Worm (Caenorhabditis elegans) whole organism, L1 larva: ENCODE measurements around the gene nhr-21.

Experiments used
- C04F5.9 ChIP-seq: sonication (generic microtip); optimal IDR thresholded peaks from 2 replicates; lab custom pipeline; 2016; ENCODE audit warnings: missing genetic modification characterization, missing compliant biosample characterization
- C34B4.2 ChIP-seq: sonication (generic microtip); optimal IDR thresholded peaks from 2 replicates; lab custom pipeline; 2017; ENCODE audit warnings: mild to moderate bottlenecking, missing genetic modification characterization, missing compliant biosample characterization
- Y116A8C.19 ChIP-seq: sonication (generic microtip); optimal IDR thresholded peaks from 2 replicates; lab custom pipeline; 2016; ENCODE audit warnings: missing compliant biosample characterization, missing genetic modification characterization, borderline replicate concordance
- ceh-63 ChIP-seq: fragments of 200-800 bp; sonication (Bioruptor generic); optimal IDR thresholded peaks from 2 replicates; lab custom pipeline; 2018; ENCODE audit warnings: mild to moderate bottlenecking, missing genetic modification characterization, missing compliant biosample characterization
- ceh-8 ChIP-seq: fragments of 200-800 bp; sonication (Bioruptor generic); optimal IDR thresholded peaks from 2 replicates; lab custom pipeline; 2018; ENCODE audit warnings: mild to moderate bottlenecking, missing genetic modification characterization, moderate library complexity, missing compliant biosample characterization
- ceh-82 ChIP-seq, 3 experiments: fragments of 150-350 bp in 1 of 3; sonication (generic microtip) in 2 of 3; optimal IDR thresholded peaks; 2 replicates each; lab custom pipeline; 2014 to 2017; ENCODE audit warnings: missing biosample characterization in 3 of 3, missing genetic modification characterization in 3 of 3
- ceh-88 ChIP-seq: fragments of 200-800 bp; sonication (Bioruptor generic); IDR thresholded peaks from 2 replicates; pipeline ENCODE4 v1.3.6; 2022; ENCODE audit warnings: missing genetic modification characterization, missing compliant biosample characterization
- ceh-90 ChIP-seq: sonication (generic microtip); optimal IDR thresholded peaks from 2 replicates; lab custom pipeline; 2016; ENCODE audit warnings: missing genetic modification characterization, missing compliant biosample characterization
- dpl-1 ChIP-seq, 3 experiments: fragments of 150-350 bp in 2 of 3; sonication (generic microtip) in 1 of 3; optimal IDR thresholded peaks; 2 replicates each; lab custom pipeline; 2014 to 2017; ENCODE audit warnings: missing biosample characterization in 3 of 3, missing genetic modification characterization in 3 of 3, missing genetic modification reagents in 3 of 3
- efl-3 ChIP-seq: fragments of 200-800 bp; sonication (Bioruptor generic); optimal IDR thresholded peaks from 2 replicates; lab custom pipeline; 2018; ENCODE audit warnings: mild to moderate bottlenecking, missing genetic modification characterization, missing compliant biosample characterization
- egl-27 ChIP-seq, 2 experiments: fragments of 150-350 bp in 1 of 2; sonication (generic microtip); optimal IDR thresholded peaks; 3 replicates each; lab custom pipeline; 2017 to 2018; ENCODE audit warnings: missing biosample characterization in 2 of 2, missing genetic modification characterization in 2 of 2, missing genetic modification reagents in 2 of 2
- elt-2 ChIP-seq: sonication (generic microtip); optimal IDR thresholded peaks from 2 replicates; lab custom pipeline; 2016; ENCODE audit warnings: missing genetic modification characterization, mild to moderate bottlenecking, inconsistent platforms, missing compliant biosample characterization, missing genetic modification reagents
- fkh-4 ChIP-seq: sonication (generic microtip); optimal IDR thresholded peaks from 2 replicates; lab custom pipeline; 2016; ENCODE audit warnings: missing compliant biosample characterization, missing genetic modification characterization, borderline replicate concordance
- grh-1 ChIP-seq: fragments of 200-800 bp; sonication (Bioruptor generic); IDR thresholded peaks from 2 replicates; pipeline ENCODE4 v1.3.6; 2022; ENCODE audit warnings: missing genetic modification reagents, missing genetic modification characterization, missing compliant biosample characterization
- hlh-4 ChIP-seq: sonication (generic microtip); optimal IDR thresholded peaks from 2 replicates; lab custom pipeline; 2016; ENCODE audit warnings: mild to moderate bottlenecking, missing genetic modification characterization, missing compliant biosample characterization
- hpl-2 ChIP-seq: fragments of 150-350 bp; optimal IDR thresholded peaks from 2 replicates; lab custom pipeline; 2014; ENCODE audit warnings: missing biosample characterization, missing genetic modification reagents, missing genetic modification characterization
- isw-1 ChIP-seq: fragments of 200-800 bp; sonication (Bioruptor generic); IDR thresholded peaks from 2 replicates; pipeline ENCODE4 v1.3.6; 2022; ENCODE audit warnings: missing genetic modification characterization, missing compliant biosample characterization
- jun-1 ChIP-seq: fragments of 150-350 bp; optimal IDR thresholded peaks from 2 replicates; lab custom pipeline; 2014; ENCODE audit warnings: missing biosample characterization, missing genetic modification reagents, missing genetic modification characterization
- lin-13 ChIP-seq: fragments of 150-350 bp; optimal IDR thresholded peaks from 2 replicates; lab custom pipeline; 2014; ENCODE audit warnings: missing biosample characterization, missing genetic modification reagents, missing genetic modification characterization
- lin-15B ChIP-seq: fragments of 150-350 bp; sonication (generic microtip); optimal IDR thresholded peaks from 3 replicates; lab custom pipeline; 2014; ENCODE audit warnings: missing biosample characterization, missing genetic modification characterization
- lin-39 ChIP-seq: fragments of 150-350 bp; optimal IDR thresholded peaks from 2 replicates; lab custom pipeline; 2014; ENCODE audit warnings: missing biosample characterization, missing genetic modification reagents, missing genetic modification characterization
- mab-9 ChIP-seq: fragments of 200-800 bp; sonication (Bioruptor generic); IDR thresholded peaks from 2 replicates; pipeline ENCODE4 v1.3.6; 2022; ENCODE audit warnings: missing genetic modification reagents, missing genetic modification characterization, missing compliant biosample characterization
- mdl-1 ChIP-seq, 2 experiments: fragments of 150-350 bp; optimal IDR thresholded peaks; 2 replicates each; lab custom pipeline; 2014 to 2017; ENCODE audit warnings: missing biosample characterization in 2 of 2, missing genetic modification characterization in 2 of 2, inconsistent platforms in 1 of 2
- mef-2 ChIP-seq: fragments of 150-350 bp; optimal IDR thresholded peaks from 2 replicates; lab custom pipeline; 2014; ENCODE audit warnings: missing biosample characterization, missing genetic modification characterization
- nhr-11 ChIP-seq: fragments of 150-350 bp; optimal IDR thresholded peaks from 2 replicates; lab custom pipeline; 2014; ENCODE audit warnings: missing biosample characterization, missing genetic modification characterization
- nhr-28 ChIP-seq: fragments of 150-350 bp; optimal IDR thresholded peaks from 2 replicates; lab custom pipeline; 2014; ENCODE audit warnings: missing biosample characterization, missing genetic modification characterization
- nhr-47 ChIP-seq: sonication (generic microtip); optimal IDR thresholded peaks from 2 replicates; lab custom pipeline; 2016; ENCODE audit warnings: mild to moderate bottlenecking, missing genetic modification characterization, moderate library complexity, missing compliant biosample characterization
- nhr-90 ChIP-seq: sonication (generic microtip); optimal IDR thresholded peaks from 2 replicates; lab custom pipeline; 2016; ENCODE audit warnings: mild to moderate bottlenecking, missing genetic modification characterization, missing compliant biosample characterization; ENCODE audit not compliant: poor library complexity
- pax-3 ChIP-seq: fragments of 200-800 bp; sonication (Bioruptor generic); optimal IDR thresholded peaks from 2 replicates; lab custom pipeline; 2018; ENCODE audit warnings: mild to moderate bottlenecking, missing genetic modification characterization, moderate library complexity, missing compliant biosample characterization
- rnt-1 ChIP-seq: sonication (generic microtip); optimal IDR thresholded peaks from 2 replicates; lab custom pipeline; 2016; ENCODE audit warnings: mild to moderate bottlenecking, missing genetic modification characterization, moderate library complexity, missing compliant biosample characterization
- skn-1 ChIP-seq: fragments of 150-350 bp; optimal IDR thresholded peaks from 2 replicates; lab custom pipeline; 2014; ENCODE audit warnings: missing biosample characterization, missing genetic modification characterization
- sox-4 ChIP-seq: sonication (generic microtip); optimal IDR thresholded peaks from 2 replicates; lab custom pipeline; 2016; ENCODE audit warnings: missing genetic modification characterization, missing compliant biosample characterization
- swsn-7 ChIP-seq: sonication (generic microtip); optimal IDR thresholded peaks from 2 replicates; lab custom pipeline; 2016; ENCODE audit warnings: missing genetic modification characterization, missing compliant biosample characterization
- tbx-2 ChIP-seq: sonication (generic microtip); optimal IDR thresholded peaks from 2 replicates; lab custom pipeline; 2016; ENCODE audit warnings: missing genetic modification characterization, missing compliant biosample characterization
- tlp-1 ChIP-seq: fragments of 150-350 bp; optimal IDR thresholded peaks from 2 replicates; lab custom pipeline; 2014; ENCODE audit warnings: missing biosample characterization, missing genetic modification characterization
- unc-130 ChIP-seq: fragments of 150-350 bp; optimal IDR thresholded peaks from 2 replicates; lab custom pipeline; 2017; ENCODE audit warnings: missing biosample characterization, missing genetic modification characterization, inconsistent platforms
- unc-30 ChIP-seq: sonication (generic microtip); optimal IDR thresholded peaks from 2 replicates; lab custom pipeline; 2017; ENCODE audit warnings: missing biosample characterization, missing genetic modification characterization
- unc-62 ChIP-seq: fragments of 150-350 bp; optimal IDR thresholded peaks from 2 replicates; lab custom pipeline; 2014; ENCODE audit warnings: missing biosample characterization, missing genetic modification reagents, missing genetic modification characterization
- unc-98 ChIP-seq: fragments of 200-800 bp; sonication (Bioruptor generic); IDR thresholded peaks from 2 replicates; pipeline ENCODE4 v1.3.6; 2022; ENCODE audit warnings: missing genetic modification characterization, missing compliant biosample characterization
- zip-4 ChIP-seq: fragments of 200-800 bp; sonication (Bioruptor generic); optimal IDR thresholded peaks from 2 replicates; lab custom pipeline; 2018; ENCODE audit warnings: mild to moderate bottlenecking, missing genetic modification characterization, moderate library complexity, missing compliant biosample characterization
- ztf-11 ChIP-seq, 2 experiments: sonication (generic microtip); optimal IDR thresholded peaks; 2 replicates each; lab custom pipeline; 2016 to 2017; ENCODE audit warnings: missing genetic modification characterization in 2 of 2, missing biosample characterization in 1 of 2, missing compliant biosample characterization in 1 of 2

Gene nhr-21

ce11 chrII:7337469-7337893, 1.5 kb upstream of the nhr-21 start (continued):
- TF ChIP-seq hlh-4 (tag; lab: Kevin White, UChicago), result no peak
- no peak for TF ChIP-seq lin-15B (tag; lab: Kevin White, UChicago)
- TF ChIP-seq dpl-1 (GFP tag; optimal IDR thresholded peaks at IDR 0.05; lab: Kevin White, UChicago), result peak in 2 of 3 experiments; percentile 10 to 31
- no peak for TF ChIP-seq tlp-1 (tag; lab: Kevin White, UChicago)
- TF ChIP-seq hpl-2 (GFP tag; lab: Kevin White, UChicago), result no peak
- peak; percentile 72 for TF ChIP-seq pax-3 (tag; lab: Kevin White, UChicago)
- TF ChIP-seq ceh-8 (GFP tag; lab: Kevin White, UChicago), result peak; percentile 21
- peak; percentile 48 for TF ChIP-seq lin-13 (GFP tag; lab: Kevin White, UChicago)
- peak; percentile 63 for TF ChIP-seq swsn-7 (tag; lab: Kevin White, UChicago)
- TF ChIP-seq elt-2 (tag; lab: Kevin White, UChicago), result peak; percentile 89
- TF ChIP-seq lin-39 (tag; lab: Kevin White, UChicago), result no peak
- TF ChIP-seq mef-2 (tag; lab: Kevin White, UChicago), result no peak
- TF ChIP-seq mdl-1 (tag; optimal IDR thresholded peaks at IDR 0.05; lab: Kevin White, UChicago), result peak in 1 of 2 experiments; percentile 94
- TF ChIP-seq nhr-90 (tag; lab: Kevin White, UChicago), result peak; percentile 89
- TF ChIP-seq mab-9 (GFP tag; lab: Robert Waterston, UW), result 0 out of 2 replicates have a peak, but pooled peaks have one; percentile 55
- no peak for TF ChIP-seq ceh-90 (tag; lab: Kevin White, UChicago)
- TF ChIP-seq grh-1 (GFP tag; lab: Robert Waterston, UW), result peak; percentile 72
- TF ChIP-seq skn-1 (tag; lab: Kevin White, UChicago), result no peak
- no peak for TF ChIP-seq unc-62 (GFP tag; lab: Kevin White, UChicago)
- peak in 2 of 3 experiments; percentile 23 to 49 for TF ChIP-seq ceh-82 (tag; optimal IDR thresholded peaks at IDR 0.05; lab: Kevin White, UChicago)
- peak; percentile 53 to 59 for TF ChIP-seq egl-27 (tag; optimal IDR thresholded peaks at IDR 0.05; lab: Kevin White, UChicago)
- peak; percentile 84 for TF ChIP-seq unc-130
- no peak for TF ChIP-seq ceh-63 (GFP tag; lab: Kevin White, UChicago)
- TF ChIP-seq sox-4 (tag; lab: Kevin White, UChicago), result peak; percentile 36
- TF ChIP-seq fkh-4 (tag; lab: Kevin White, UChicago), result peak; percentile 47
- 0 out of 2 replicates have a peak, but pooled peaks have one; percentile 7 for TF ChIP-seq isw-1 (GFP tag; lab: Robert Waterston, UW)
- TF ChIP-seq unc-30 (tag; lab: Kevin White, UChicago), result no peak
- peak; percentile 78 for TF ChIP-seq tbx-2
- TF ChIP-seq ztf-11 (tag; optimal IDR thresholded peaks at IDR 0.05; lab: Kevin White, UChicago), result no peak
- TF ChIP-seq C34B4.2 (tag; lab: Kevin White, UChicago), result no peak
- TF ChIP-seq jun-1 (tag; lab: Kevin White, UChicago), result peak; percentile 57
- TF ChIP-seq ceh-88 (GFP tag; lab: Robert Waterston, UW), result no peak
- no peak for TF ChIP-seq Y116A8C.19 (tag; lab: Kevin White, UChicago)
- no peak for TF ChIP-seq nhr-28 (tag; lab: Kevin White, UChicago)
- TF ChIP-seq nhr-47, result peak; percentile 82
- TF ChIP-seq C04F5.9 (tag; lab: Kevin White, UChicago), result no peak
- TF ChIP-seq nhr-11 (tag; lab: Kevin White, UChicago), result no peak
- no peak for TF ChIP-seq unc-98 (GFP tag; lab: Robert Waterston, UW)
- TF ChIP-seq rnt-1 (tag; lab: Kevin White, UChicago), result peak; percentile 30

DNA sequence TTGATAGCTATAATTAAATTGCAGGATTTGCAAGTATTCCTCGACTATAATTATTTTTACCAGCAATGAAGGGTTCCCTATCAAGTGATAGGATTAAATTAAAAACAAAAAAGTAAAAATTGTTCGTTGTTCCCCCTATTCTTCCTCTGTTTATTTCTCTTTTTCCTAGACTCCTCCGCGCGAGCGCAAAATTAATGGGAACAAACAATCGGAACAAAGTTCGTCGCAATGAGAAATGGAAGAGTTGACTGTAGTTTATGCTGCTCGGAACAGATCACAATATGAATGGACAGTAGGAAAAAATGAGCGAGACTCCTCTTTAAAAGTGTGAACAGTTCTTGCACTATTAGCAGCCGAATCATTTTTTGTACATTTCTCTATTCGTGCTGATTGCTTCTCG, 1.7 kb downstream of the nhr-21 start:
- no peak for TF ChIP-seq ceh-63 (GFP tag; lab: Kevin White, UChicago)
- TF ChIP-seq efl-3 (GFP tag; lab: Kevin White, UChicago), result no peak
- TF ChIP-seq C04F5.9 (tag; lab: Kevin White, UChicago), result no peak
- no peak for TF ChIP-seq zip-4 (GFP tag; lab: Kevin White, UChicago)
- no peak for TF ChIP-seq jun-1 (tag; lab: Kevin White, UChicago)
- TF ChIP-seq elt-2 (tag; lab: Kevin White, UChicago), result no peak
- no peak for TF ChIP-seq swsn-7 (tag; lab: Kevin White, UChicago)
- TF ChIP-seq tlp-1 (tag; lab: Kevin White, UChicago), result no peak
- TF ChIP-seq lin-15B (tag; lab: Kevin White, UChicago), result no peak
